Worm (Caenorhabditis elegans): Measurements from ENCODE around the gene C06B8.2.

Gene C06B8.2

DNA sequence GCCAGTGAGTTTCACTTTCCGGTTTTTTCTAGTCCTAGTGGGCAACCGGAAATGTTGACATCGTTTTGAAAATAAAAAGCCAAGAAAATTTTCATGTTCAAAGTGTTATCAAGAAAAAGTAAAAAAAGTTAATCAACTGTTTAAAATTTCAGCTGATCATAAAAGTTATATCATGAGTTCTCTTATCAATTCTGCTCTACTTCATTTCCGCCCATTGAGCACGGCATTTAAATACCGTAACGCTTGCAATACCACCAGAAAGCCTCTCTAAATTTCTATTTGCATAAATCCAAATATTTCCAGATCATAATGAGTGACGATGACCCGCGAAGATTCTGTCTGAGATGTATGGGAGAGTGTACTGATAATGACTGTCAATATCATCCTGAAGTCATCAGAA is 33.9 kb downstream of the C06B8.2 start, which contains the start of gene T26H5.9:
TSS of gene T26H5.9 (plus strand) at position 302 of the 400 bp plus-strand sequence.
- peak; percentile 2 for TF ChIP-seq nhr-80 (tag; optimal IDR thresholded peaks at IDR 0.05)
- no peak for TF ChIP-seq nhr-120 (GFP tag; IDR thresholded peaks at IDR 0.05)

DNA sequence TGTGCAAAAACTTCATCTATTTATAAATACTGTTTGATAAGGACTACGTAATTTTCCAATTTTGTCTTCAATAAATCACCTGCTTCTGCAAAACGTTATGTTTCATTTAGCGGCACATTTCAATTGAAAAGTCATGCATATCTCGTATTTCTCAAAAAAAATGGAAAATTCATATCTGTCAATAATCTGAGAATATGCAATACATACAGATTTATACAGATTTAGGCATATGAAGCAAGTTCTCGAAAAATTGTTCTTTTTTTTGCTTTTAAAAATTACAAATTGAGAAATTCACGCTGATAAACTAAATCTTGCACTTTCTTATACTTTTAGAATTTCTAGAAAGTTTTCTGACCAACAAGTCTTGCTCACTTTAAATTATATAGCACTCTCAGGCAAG is 34.4 kb downstream of the C06B8.2 start, which contains the start of gene T26H5.11:
TSS of gene T26H5.11 (minus strand) at position 101 of the 400 bp plus-strand sequence.
- no peak for TF ChIP-seq C06A6.2 (GFP tag; conservative IDR thresholded peaks at IDR 0.05)
- no peak for TF ChIP-seq aptf-3 (GFP tag; IDR thresholded peaks at IDR 0.05)
- no peak for TF ChIP-seq bed-2 (GFP tag; IDR thresholded peaks at IDR 0.05)
- no peak for TF ChIP-seq tlf-1 (GFP tag; optimal IDR thresholded peaks at IDR 0.05)
- TF ChIP-seq zim-3 (tag; optimal IDR thresholded peaks at IDR 0.05) = no peak
- TF ChIP-seq mcd-1 (GFP tag; IDR thresholded peaks at IDR 0.05) = no peak
- no peak for TF ChIP-seq snpc-3.4 (tag; optimal IDR thresholded peaks at IDR 0.05)
- no peak for TF ChIP-seq lin-26 (GFP tag; IDR thresholded peaks at IDR 0.05)
- no peak for TF ChIP-seq hmg-1.2 (GFP tag; IDR thresholded peaks at IDR 0.05)

DNA sequence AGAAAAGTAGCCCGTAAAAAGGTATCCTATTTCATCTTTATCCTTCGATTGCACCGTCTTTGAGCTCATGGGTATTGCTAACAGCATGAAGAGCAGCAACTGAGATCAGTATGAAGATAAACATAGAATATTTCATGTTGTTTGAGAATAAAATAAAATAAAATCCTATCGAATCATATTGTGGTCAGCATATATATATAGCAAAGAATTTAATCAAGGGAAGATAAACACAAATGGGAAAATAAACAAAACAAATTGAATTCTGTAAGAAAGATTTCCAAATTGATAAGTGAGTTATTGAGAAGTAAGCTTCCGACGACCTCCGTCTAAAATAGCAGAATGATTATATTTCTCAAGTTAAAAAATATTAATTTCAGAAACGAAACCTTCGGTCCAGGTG is 34.8 kb downstream of the C06B8.2 start, which contains the start of gene T26H5.10:
TSS of gene T26H5.10 (minus strand) at position 101 of the 400 bp plus-strand sequence.
- no peak for TF ChIP-seq pha-4 (tag; optimal IDR thresholded peaks at IDR 0.05)
- no peak for TF ChIP-seq lag-1 (GFP tag; IDR thresholded peaks at IDR 0.05)
- TF ChIP-seq B0035.1 (tag; optimal IDR thresholded peaks at IDR 0.05) = no peak
- TF ChIP-seq hlh-26 (GFP tag; conservative IDR thresholded peaks at IDR 0.05) = no peak
- no peak for TF ChIP-seq hmg-20 (GFP tag; IDR thresholded peaks at IDR 0.05)
- no peak for TF ChIP-seq zfh-2 (GFP tag; conservative IDR thresholded peaks at IDR 0.05)
- no peak for TF ChIP-seq lsy-27 (tag; optimal IDR thresholded peaks at IDR 0.05; ENCODE audit: borderline replicate concordance, insufficient read depth)
- TF ChIP-seq bed-1 (GFP tag; IDR thresholded peaks at IDR 0.05) = no peak
- no peak for TF ChIP-seq lir-1 (GFP tag; conservative IDR thresholded peaks at IDR 0.05)
- TF ChIP-seq chd-7 (tag; optimal IDR thresholded peaks at IDR 0.05) = no peak
- no peak for TF ChIP-seq rec-8 (tag; optimal IDR thresholded peaks at IDR 0.05)
- TF ChIP-seq attf-5 (GFP tag; optimal IDR thresholded peaks at IDR 0.05) = no peak
- no peak for TF ChIP-seq ZK185.1 (tag; optimal IDR thresholded peaks at IDR 0.05; ENCODE audit: poor library complexity, severe bottlenecking)

DNA sequence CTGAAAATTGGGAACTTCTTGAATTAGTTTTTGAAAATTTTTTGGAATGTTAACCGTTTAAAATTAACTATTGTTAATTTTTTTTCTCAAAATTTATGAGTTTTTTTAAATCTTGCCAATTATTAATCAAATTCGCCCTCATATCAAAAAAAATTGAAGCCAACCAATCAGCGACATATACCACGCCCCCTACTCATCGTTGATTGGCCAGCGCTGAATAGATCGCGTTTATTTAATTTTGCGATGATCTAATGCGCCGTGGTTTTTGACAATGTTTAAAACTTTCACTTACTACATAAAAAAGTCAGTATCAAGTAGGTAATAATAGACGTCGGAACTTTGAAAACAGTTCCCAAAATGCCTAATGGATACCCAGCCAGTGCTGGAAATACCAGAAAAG is 36.2 kb downstream of the C06B8.2 start:
- TF ChIP-seq ceh-100 (GFP tag; IDR thresholded peaks at IDR 0.05) = no peak
- no peak for TF ChIP-seq repo-1 (tag; optimal IDR thresholded peaks at IDR 0.05)
- TF ChIP-seq Y56A3A.18 (GFP tag; IDR thresholded peaks at IDR 0.05) = no peak
- TF ChIP-seq ets-4 (GFP tag; optimal IDR thresholded peaks at IDR 0.05) = no peak
- TF ChIP-seq nhr-27 (tag; optimal IDR thresholded peaks at IDR 0.05) = no peak
- TF ChIP-seq C06A6.2 (GFP tag; conservative IDR thresholded peaks at IDR 0.05) = no peak
- TF ChIP-seq pha-4 (tag; optimal IDR thresholded peaks at IDR 0.05) = no peak
- TF ChIP-seq tlf-1 (GFP tag; optimal IDR thresholded peaks at IDR 0.05) = no peak
- TF ChIP-seq nfya-1 (tag; optimal IDR thresholded peaks at IDR 0.05; ENCODE audit: borderline replicate concordance, insufficient read depth) = no peak

DNA sequence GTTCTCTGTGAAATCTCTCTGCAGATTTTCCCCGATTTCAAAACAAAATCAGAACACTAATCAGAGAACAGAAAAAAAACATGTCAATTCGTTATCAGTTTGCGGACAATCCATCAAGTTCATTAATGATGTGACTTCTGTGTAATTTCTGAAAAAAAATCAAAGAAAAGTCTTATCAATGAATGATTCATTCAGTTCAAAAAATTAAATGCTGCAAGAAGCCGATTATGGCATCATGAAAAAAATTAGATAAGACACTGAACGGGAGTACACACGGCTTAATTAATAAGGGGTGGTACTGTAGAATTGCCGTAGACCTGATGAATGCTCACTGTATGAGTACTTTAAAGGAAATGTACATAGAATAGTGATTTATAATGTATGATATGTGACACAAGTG is 42.4 kb downstream of the C06B8.2 start:
- TF ChIP-seq ztf-3 (GFP tag; optimal IDR thresholded peaks at IDR 0.05) (no peak), lsl-1 (GFP tag; optimal IDR thresholded peaks at IDR 0.05) (no peak), nhr-80 (tag; optimal IDR thresholded peaks at IDR 0.05) (peak; percentile 84)

Measured in whole organism, young adult.